Worm (Caenorhabditis elegans) whole organism, L4 larva: ENCODE results near the gene K02A6.1.

Experiments
- D1046.2 ChIP-seq: fragments of 200-800 bp; sonication (Bioruptor generic); IDR thresholded peaks from 2 replicates; pipeline ENCODE4 v1.3.6; 2022; ENCODE audit warnings: missing genetic modification characterization, missing compliant biosample characterization
- F10B5.3 ChIP-seq: sonication (generic microtip); optimal IDR thresholded peaks from 2 replicates; lab custom pipeline; 2016; ENCODE audit warnings: mild to moderate bottlenecking, missing genetic modification characterization, missing compliant biosample characterization
- F26F4.8 ChIP-seq: fragments of 200-800 bp; sonication (Bioruptor generic); conservative IDR thresholded peaks from 2 replicates; pipeline ENCODE4 v1.3.6; 2022; ENCODE audit warnings: missing genetic modification characterization, missing compliant biosample characterization
- F37D6.2 ChIP-seq: sonication (generic microtip); optimal IDR thresholded peaks from 2 replicates; lab custom pipeline; 2016; ENCODE audit warnings: mild to moderate bottlenecking, missing genetic modification characterization, missing compliant biosample characterization
- F44E2.7 ChIP-seq: fragments of 200-800 bp; sonication (Bioruptor generic); IDR thresholded peaks from 2 replicates; pipeline ENCODE4 v2.1.2; 2022; ENCODE audit warnings: missing genetic modification characterization, missing compliant biosample characterization
- R02D3.7 ChIP-seq: fragments of 150-350 bp; sonication (generic microtip); optimal IDR thresholded peaks from 3 replicates; lab custom pipeline; 2014; ENCODE audit warnings: missing biosample characterization, missing genetic modification characterization
- Y105C5A.15 ChIP-seq: fragments of 200-800 bp; sonication (Bioruptor generic); IDR thresholded peaks from 2 replicates; pipeline ENCODE4 v1.3.6; 2022; ENCODE audit warnings: missing genetic modification characterization, missing compliant biosample characterization
- Y48G9A.11 ChIP-seq: fragments of 200-800 bp; sonication (Bioruptor generic); IDR thresholded peaks from 2 replicates; pipeline ENCODE4 v1.3.6; 2022; ENCODE audit warnings: missing genetic modification reagents, missing genetic modification characterization, missing compliant biosample characterization
- Y5F2A.4 ChIP-seq: fragments of 200-800 bp; sonication (Bioruptor generic); optimal IDR thresholded peaks from 2 replicates; lab custom pipeline; 2018; ENCODE audit warnings: mild to moderate bottlenecking, missing genetic modification characterization, missing compliant biosample characterization
- ZK337.2 ChIP-seq: fragments of 200-800 bp; sonication (Bioruptor generic); IDR thresholded peaks from 2 replicates; pipeline ENCODE4 v1.3.6; 2022; ENCODE audit warnings: missing genetic modification reagents, missing genetic modification characterization, missing compliant biosample characterization
- aha-1 ChIP-seq: fragments of 150-350 bp; peaks from one replicate; lab custom pipeline; 2014; ENCODE audit warnings: missing biosample characterization, missing genetic modification characterization
- arid-1 ChIP-seq: fragments of 200-800 bp; sonication (Bioruptor generic); conservative IDR thresholded peaks from 2 replicates; pipeline ENCODE4 v1.3.6; 2022; ENCODE audit warnings: missing genetic modification reagents, missing genetic modification characterization, missing compliant biosample characterization
- attf-4 ChIP-seq: sonication (generic microtip); optimal IDR thresholded peaks from 3 replicates; lab custom pipeline; 2017; ENCODE audit warnings: missing biosample characterization, missing genetic modification characterization
- ceh-44 ChIP-seq: fragments of 200-800 bp; sonication (Bioruptor generic); IDR thresholded peaks from 2 replicates; pipeline ENCODE4 v1.3.6; 2022; ENCODE audit warnings: missing genetic modification reagents, missing genetic modification characterization, missing compliant biosample characterization
- ceh-62 ChIP-seq: sonication (generic microtip); optimal IDR thresholded peaks from 2 replicates; lab custom pipeline; 2017; ENCODE audit warnings: missing biosample characterization, missing genetic modification characterization
- ctbp-1 ChIP-seq: fragments of 200-800 bp; sonication (Bioruptor generic); IDR thresholded peaks from 2 replicates; pipeline ENCODE4 v1.3.6; 2022; ENCODE audit warnings: missing genetic modification reagents, missing genetic modification characterization, missing compliant biosample characterization
- daf-16 ChIP-seq, 3 experiments: sonication (generic microtip); optimal IDR thresholded peaks; 2 replicates each; lab custom pipeline; 2016 to 2017; ENCODE audit warnings: missing genetic modification characterization in 3 of 3, missing genetic modification reagents in 3 of 3, mild to moderate bottlenecking in 2 of 3, missing compliant biosample characterization in 2 of 3, missing biosample characterization in 1 of 3, moderate library complexity in 1 of 3
- daf-8 ChIP-seq: fragments of 200-800 bp; sonication (Bioruptor generic); IDR thresholded peaks from 2 replicates; pipeline ENCODE4 v1.3.6; 2022; ENCODE audit warnings: missing genetic modification characterization, missing compliant biosample characterization
- duxl-1 ChIP-seq: sonication (generic microtip); optimal IDR thresholded peaks from 2 replicates; lab custom pipeline; 2016; ENCODE audit warnings: mild to moderate bottlenecking, missing genetic modification characterization, moderate library complexity, missing compliant biosample characterization; ENCODE audit not compliant: poor library complexity
- dve-1 ChIP-seq: sonication (generic microtip); optimal IDR thresholded peaks from 2 replicates; lab custom pipeline; 2017; ENCODE audit warnings: antibody characterized with exemption, mild to moderate bottlenecking, missing genetic modification characterization, missing compliant biosample characterization; ENCODE audit not compliant: insufficient read depth
- fkh-10 ChIP-seq: fragments of 150-350 bp; optimal IDR thresholded peaks from 2 replicates; lab custom pipeline; 2014; ENCODE audit warnings: missing biosample characterization, missing genetic modification reagents, missing genetic modification characterization
- fos-1 ChIP-seq: fragments of 150-350 bp; optimal IDR thresholded peaks from 2 replicates; lab custom pipeline; 2014; ENCODE audit warnings: missing biosample characterization, missing genetic modification characterization
- gei-8 ChIP-seq: fragments of 200-800 bp; sonication (Bioruptor generic); optimal IDR thresholded peaks from 2 replicates; lab custom pipeline; 2018; ENCODE audit warnings: mild to moderate bottlenecking, missing genetic modification characterization, missing compliant biosample characterization
- jun-1 ChIP-seq: fragments of 150-350 bp; optimal IDR thresholded peaks from 2 replicates; lab custom pipeline; 2014; ENCODE audit warnings: missing biosample characterization, missing genetic modification reagents, missing genetic modification characterization
- lin-1 ChIP-seq: fragments of 200-800 bp; sonication (Bioruptor generic); IDR thresholded peaks from 2 replicates; pipeline ENCODE4 v1.3.6; 2022; ENCODE audit warnings: missing genetic modification reagents, missing genetic modification characterization, missing compliant biosample characterization
- lin-15B ChIP-seq: fragments of 150-350 bp; sonication (generic microtip); optimal IDR thresholded peaks from 3 replicates; lab custom pipeline; 2014; ENCODE audit warnings: missing biosample characterization, missing genetic modification characterization
- lin-29 ChIP-seq: fragments of 200-800 bp; sonication (Bioruptor generic); IDR thresholded peaks from 2 replicates; pipeline ENCODE4 v1.3.6; 2022; ENCODE audit warnings: missing genetic modification reagents, missing genetic modification characterization, missing compliant biosample characterization
- lir-3 ChIP-seq: sonication (generic microtip); optimal IDR thresholded peaks from 2 replicates; lab custom pipeline; 2016; ENCODE audit warnings: mild to moderate bottlenecking, missing genetic modification characterization, missing compliant biosample characterization
- mep-1 ChIP-seq: fragments of 150-350 bp; sonication (generic microtip); optimal IDR thresholded peaks from 3 replicates; lab custom pipeline; 2014; ENCODE audit warnings: missing biosample characterization, missing genetic modification characterization
- mes-2 ChIP-seq: sonication (generic microtip); optimal IDR thresholded peaks from 2 replicates; lab custom pipeline; 2016; ENCODE audit warnings: missing genotype, mild to moderate bottlenecking, missing genetic modification characterization, missing compliant biosample characterization; ENCODE audit not compliant: poor library complexity, severe bottlenecking
- mxl-2 ChIP-seq: fragments of 200-800 bp; sonication (Bioruptor generic); conservative IDR thresholded peaks from 2 replicates; pipeline ENCODE4 v1.3.6; 2022; ENCODE audit warnings: missing genetic modification reagents, missing genetic modification characterization, missing compliant biosample characterization
- mxl-3 ChIP-seq: fragments of 200-800 bp; sonication (Bioruptor generic); optimal IDR thresholded peaks from 2 replicates; lab custom pipeline; 2018; ENCODE audit warnings: mild to moderate bottlenecking, missing genetic modification characterization, missing compliant biosample characterization
- nhr-10 ChIP-seq: fragments of 150-350 bp; optimal IDR thresholded peaks from 2 replicates; lab custom pipeline; 2014; ENCODE audit warnings: missing biosample characterization, missing genetic modification characterization
- nhr-102 ChIP-seq: sonication (generic microtip); optimal IDR thresholded peaks from 2 replicates; lab custom pipeline; 2016; ENCODE audit warnings: mild to moderate bottlenecking, missing genetic modification characterization, moderate library complexity, missing compliant biosample characterization
- nhr-237 ChIP-seq: sonication (generic microtip); optimal IDR thresholded peaks from 2 replicates; lab custom pipeline; 2017; ENCODE audit warnings: missing biosample characterization, missing genetic modification characterization
- php-3 ChIP-seq: fragments of 200-800 bp; sonication (Bioruptor generic); IDR thresholded peaks from 2 replicates; pipeline ENCODE4 v1.3.6; 2022; ENCODE audit warnings: missing genetic modification reagents, missing genetic modification characterization, missing compliant biosample characterization
- rbr-2 ChIP-seq: sonication (generic microtip); optimal IDR thresholded peaks from 2 replicates; lab custom pipeline; 2016; ENCODE audit warnings: missing genotype, missing genetic modification characterization, missing compliant biosample characterization
- saeg-2 ChIP-seq: fragments of 200-800 bp; sonication (Bioruptor generic); IDR thresholded peaks from 2 replicates; pipeline ENCODE4 v1.3.6; 2022; ENCODE audit warnings: missing genetic modification reagents, missing genetic modification characterization, missing compliant biosample characterization
- snpc-1.2 ChIP-seq: fragments of 200-800 bp; sonication (Bioruptor generic); IDR thresholded peaks from 2 replicates; pipeline ENCODE4 v1.3.6; 2022; ENCODE audit warnings: missing genetic modification reagents, missing genetic modification characterization, missing compliant biosample characterization
- snpc-4 ChIP-seq: fragments of 150-350 bp; optimal IDR thresholded peaks from 2 replicates; lab custom pipeline; 2014; ENCODE audit warnings: missing biosample characterization, missing genetic modification characterization
- tag-97 ChIP-seq: fragments of 200-800 bp; sonication (Bioruptor generic); IDR thresholded peaks from 2 replicates; pipeline ENCODE4 v1.3.6; 2022; ENCODE audit warnings: missing genetic modification characterization, missing compliant biosample characterization
- unc-130 ChIP-seq: sonication (generic microtip); optimal IDR thresholded peaks from 2 replicates; lab custom pipeline; 2016; ENCODE audit warnings: missing genetic modification reagents, missing genetic modification characterization, missing compliant biosample characterization
- vab-7 ChIP-seq: fragments of 200-800 bp; sonication (Bioruptor generic); IDR thresholded peaks from 2 replicates; pipeline ENCODE4 v1.3.6; 2022; ENCODE audit warnings: missing genetic modification reagents, missing genetic modification characterization, missing compliant biosample characterization
- zfp-3 ChIP-seq: fragments of 200-800 bp; sonication (Bioruptor generic); conservative IDR thresholded peaks from 2 replicates; pipeline ENCODE4 v1.3.6; 2022; ENCODE audit warnings: missing genetic modification reagents, missing genetic modification characterization, missing compliant biosample characterization
- ztf-11 ChIP-seq: fragments of 150-350 bp; optimal IDR thresholded peaks from 2 replicates; lab custom pipeline; 2014; ENCODE audit warnings: missing biosample characterization, missing genetic modification characterization

K02A6.1 gene

DNA sequence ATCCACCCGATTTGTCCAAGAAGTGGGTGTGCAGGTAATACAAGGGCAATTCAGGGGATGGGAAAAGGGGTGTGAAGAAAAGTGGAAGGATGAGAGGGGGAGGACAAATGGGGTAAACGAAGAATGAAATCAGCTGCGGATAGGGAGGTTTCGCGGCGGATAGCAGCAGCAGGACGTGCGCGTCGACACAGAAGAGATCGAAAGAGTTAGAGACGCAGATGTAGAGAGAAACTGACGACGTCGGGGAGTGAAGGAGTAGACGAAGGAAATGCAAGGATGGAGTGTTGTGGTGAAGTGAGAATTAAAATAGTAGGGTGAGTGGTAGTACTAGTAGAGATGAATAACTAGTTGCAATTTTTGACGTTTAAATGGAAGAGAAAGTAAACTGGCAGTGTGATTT lies 32.8 kb downstream of the K02A6.1 start, which contains the start of gene M60.6 (continued):
- TF ChIP-seq ceh-62 (tag; lab: Kevin White, UChicago), result no peak
- peak; percentile 33 for TF ChIP-seq rbr-2 (tag; lab: Kevin White, UChicago)
- TF ChIP-seq vab-7 (GFP tag; lab: Robert Waterston, UW), result no peak
- no peak for TF ChIP-seq snpc-1.2 (GFP tag; lab: Robert Waterston, UW)
- TF ChIP-seq aha-1 (tag; lab: Kevin White, UChicago), result no peak
- TF ChIP-seq F44E2.7 (GFP tag; lab: Robert Waterston, UW), result no peak
- TF ChIP-seq attf-4 (tag; lab: Kevin White, UChicago), result no peak
- TF ChIP-seq zfp-3, result no peak
- TF ChIP-seq lir-3, result no peak
- no peak for TF ChIP-seq mxl-2 (GFP tag; lab: Robert Waterston, UW)
- no peak for TF ChIP-seq lin-1
- no peak for TF ChIP-seq R02D3.7 (tag; lab: Kevin White, UChicago)
- no peak for TF ChIP-seq lin-29
- TF ChIP-seq nhr-102 (tag; lab: Kevin White, UChicago), result no peak
- TF ChIP-seq nhr-10 (tag; lab: Kevin White, UChicago), result no peak
- no peak for TF ChIP-seq fos-1 (tag; lab: Kevin White, UChicago)
- no peak for TF ChIP-seq F26F4.8 (GFP tag; lab: Robert Waterston, UW)
- TF ChIP-seq Y5F2A.4 (GFP tag; lab: Kevin White, UChicago), result no peak
- TF ChIP-seq daf-16 (GFP tag; optimal IDR thresholded peaks at IDR 0.05; lab: Kevin White, UChicago), result no peak
- TF ChIP-seq daf-16 (tag; optimal IDR thresholded peaks at IDR 0.05; lab: Kevin White, UChicago), result no peak
- no peak for TF ChIP-seq F37D6.2 (tag; lab: Kevin White, UChicago)
- no peak for TF ChIP-seq gei-8
- TF ChIP-seq dve-1 (tag; lab: Kevin White, UChicago), result no peak
- no peak for TF ChIP-seq unc-130 (GFP tag; lab: Kevin White, UChicago)
- no peak for TF ChIP-seq ceh-44 (GFP tag; lab: Robert Waterston, UW)
- TF ChIP-seq ZK337.2 (GFP tag; lab: Robert Waterston, UW), result no peak
- peak; percentile 9 for TF ChIP-seq mes-2 (tag; lab: Kevin White, UChicago)
- no peak for TF ChIP-seq ztf-11 (tag; lab: Kevin White, UChicago)
- TF ChIP-seq daf-8 (GFP tag; lab: Robert Waterston, UW), result no peak
- TF ChIP-seq tag-97, result no peak
- TF ChIP-seq php-3 (GFP tag; lab: Robert Waterston, UW), result no peak
- TF ChIP-seq saeg-2 (GFP tag; lab: Robert Waterston, UW), result no peak
- TF ChIP-seq ctbp-1, result peak; percentile 58; the same call in 1 of the 2 replicates
- no peak for TF ChIP-seq snpc-4 (tag; lab: Kevin White, UChicago)
- no peak for TF ChIP-seq duxl-1 (tag; lab: Kevin White, UChicago)
- TF ChIP-seq lin-15B (tag; lab: Kevin White, UChicago), result no peak
- TF ChIP-seq Y105C5A.15 (GFP tag; lab: Robert Waterston, UW), result no peak
- no peak for TF ChIP-seq jun-1
- peak; percentile 6 for TF ChIP-seq fkh-10 (GFP tag; lab: Kevin White, UChicago)
- no peak for TF ChIP-seq nhr-237 (tag; lab: Kevin White, UChicago)
- peak; percentile 10 for TF ChIP-seq mep-1
- TF ChIP-seq D1046.2, result no peak
- TF ChIP-seq Y48G9A.11 (GFP tag; lab: Robert Waterston, UW), result no peak
- TF ChIP-seq mxl-3 (GFP tag; lab: Kevin White, UChicago), result peak; percentile 34
- no peak for TF ChIP-seq F10B5.3 (tag; lab: Kevin White, UChicago)
- no peak for TF ChIP-seq arid-1 (GFP tag; lab: Robert Waterston, UW)
